Worm (Caenorhabditis elegans) whole organism, L3 larva: ENCODE measurements around the gene sri-31.

ENCODE experiments used
- fkh-10 ChIP-seq: sonication (generic microtip); optimal IDR thresholded peaks from 2 replicates; lab custom pipeline; 2017; ENCODE audit warnings: missing biosample characterization, missing genetic modification reagents, missing genetic modification characterization
- lin-39 ChIP-seq: fragments of 150-350 bp; optimal IDR thresholded peaks from 2 replicates; lab custom pipeline; 2018; ENCODE audit warnings: missing biosample characterization, missing genetic modification reagents, missing genetic modification characterization
- snpc-4 ChIP-seq: fragments of 150-350 bp; optimal IDR thresholded peaks from 2 replicates; lab custom pipeline; 2014; ENCODE audit warnings: missing biosample characterization, missing genetic modification characterization

DNA sequence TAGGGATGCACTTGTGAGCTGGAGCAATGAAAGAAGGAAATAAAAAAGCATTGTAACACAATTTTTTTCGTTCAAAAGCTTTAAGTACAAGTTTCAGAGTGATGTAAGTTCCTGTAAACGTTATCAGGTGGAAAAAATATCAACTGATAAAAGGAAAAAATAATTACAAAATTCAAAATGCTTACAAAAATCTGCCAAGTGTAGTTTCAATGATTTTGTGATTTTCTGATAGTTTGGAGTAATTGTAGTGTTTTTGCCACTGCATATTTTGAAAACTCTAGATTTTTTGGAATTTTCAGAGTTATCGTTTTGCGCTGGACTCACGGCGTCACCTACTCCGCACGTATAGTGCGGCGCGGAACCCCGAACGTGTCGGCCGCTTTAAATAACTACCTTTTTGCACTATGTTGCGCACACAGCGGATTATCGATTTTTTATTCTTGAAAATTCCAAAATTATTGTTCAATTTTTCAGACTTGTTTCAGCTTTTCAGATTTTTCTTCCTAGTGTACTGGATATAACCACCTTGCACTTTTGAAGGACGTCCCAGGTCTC is 27.3 kb upstream of the sri-31 start, which contains the start of gene clec-2:
- TF ChIP-seq fkh-10 (GFP tag; lab: Kevin White, UChicago) (no peak), lin-39 (no peak), snpc-4 (tag; lab: Kevin White, UChicago) (no peak)
